Worm (Caenorhabditis elegans): ENCODE data around the gene htp-1.
"Not testable (repeated sequence)": the region's sequence is repeated elsewhere in the genome, so short reads cannot be mapped to it uniquely, and the experiment has no call there.

Gene htp-1

ce11 chrIV:5354564-5354963 lies 36.8 kb downstream of the htp-1 start:
- TF ChIP-seq nhr-76 (tag; optimal IDR thresholded peaks at IDR 0.05) (no peak), nhr-10 (tag; optimal IDR thresholded peaks at IDR 0.05) (no peak), nhr-237 (tag; optimal IDR thresholded peaks at IDR 0.05) (no peak), unc-62 (GFP tag; optimal IDR thresholded peaks at IDR 0.05 in 1 of 2) (peak in 1 of 2 experiments; percentile 96), unc-62 (tag; optimal IDR thresholded peaks at IDR 0.05) (no peak), nhr-28 (tag; optimal IDR thresholded peaks at IDR 0.05) (no peak), spr-3 (GFP tag; optimal IDR thresholded peaks at IDR 0.05) (no peak)

- TF ChIP-seq mep-1 (tag; optimal IDR thresholded peaks at IDR 0.05): no peak
- TF ChIP-seq php-3 (GFP tag; IDR thresholded peaks at IDR 0.05): no peak
- TF ChIP-seq lin-38 (GFP tag; IDR thresholded peaks at IDR 0.05): peak; percentile 87
- no peak for TF ChIP-seq fos-1 (tag; optimal IDR thresholded peaks at IDR 0.05)
- TF ChIP-seq saeg-2 (GFP tag; IDR thresholded peaks at IDR 0.05): no peak
- peak in 1 of 2 experiments; percentile 83 for TF ChIP-seq lsy-2 (tag; optimal IDR thresholded peaks at IDR 0.05)
- TF ChIP-seq hmg-1.1 (GFP tag; IDR thresholded peaks at IDR 0.05): no peak
- no peak for TF ChIP-seq nhr-25 (tag; optimal IDR thresholded peaks at IDR 0.05; ENCODE audit: borderline replicate concordance, insufficient read depth)
These were observed 37.2 kb downstream of the htp-1 start, which contains the start of gene Y4C6B.1 for ce11 chrIV:5354124-5354523. Gene Y4C6B.1 (plus strand): TSS chrIV:5354488.

- TF ChIP-seq snpc-1.2 (GFP tag; IDR thresholded peaks at IDR 0.05) (no peak), aha-1 (tag) (peak; percentile 46), vab-7 (GFP tag; IDR thresholded peaks at IDR 0.05) (no peak)
These were observed 38.0 kb downstream of the htp-1 start, which contains the start of gene Y4C6B.7 for ce11 chrIV:5353364-5353763. Gene Y4C6B.7 (minus strand): TSS chrIV:5353464.

ce11 chrIV:5350480-5351193 lies 40.7 kb downstream of the htp-1 start, which contains the start of gene gba-4:
Gene gba-4 (minus strand): TSS chrIV:5350897.
- TF ChIP-seq pqm-1 (tag; optimal IDR thresholded peaks at IDR 0.05) (peak; percentile 84), aha-1 (tag) (peak; percentile 83), nhr-28 (tag; optimal IDR thresholded peaks at IDR 0.05) (peak; percentile 35), daf-16 (tag; optimal IDR thresholded peaks at IDR 0.05) (peak; percentile 40), hlh-11 (tag; optimal IDR thresholded peaks at IDR 0.05) (peak; percentile 30), dmd-6 (GFP tag; IDR thresholded peaks at IDR 0.05) (peak; percentile 62), dve-1 (tag; optimal IDR thresholded peaks at IDR 0.05; ENCODE audit: insufficient read depth) (peak; percentile 74)
- TF ChIP-seq daf-16 (GFP tag; optimal IDR thresholded peaks at IDR 0.05): not testable (repeated sequence)

ce11 chrIV:5344168-5344567 lies 47.2 kb downstream of the htp-1 start:
- TF ChIP-seq mdt-29 (GFP tag; IDR thresholded peaks at IDR 0.05): no peak
- peak; percentile 87 for TF ChIP-seq aha-1 (tag)
- TF ChIP-seq daf-16 (GFP tag; optimal IDR thresholded peaks at IDR 0.05): peak in 1 of 2 experiments; percentile 19
- peak; percentile 55 for TF ChIP-seq daf-16 (tag; optimal IDR thresholded peaks at IDR 0.05)
- peak; percentile 54 for TF ChIP-seq hlh-30 (tag; optimal IDR thresholded peaks at IDR 0.05; ENCODE audit: insufficient read depth)
- TF ChIP-seq unc-62 (GFP tag; optimal IDR thresholded peaks at IDR 0.05 in 1 of 2): peak in 1 of 2 experiments; percentile 53
- no peak for TF ChIP-seq unc-62 (tag; optimal IDR thresholded peaks at IDR 0.05)
- peak; percentile 53; the same call in 1 of the 2 replicates for TF ChIP-seq arid-1 (GFP tag; conservative IDR thresholded peaks at IDR 0.05)
- TF ChIP-seq pha-4 (GFP tag; IDR thresholded peaks at IDR 0.05): peak; percentile 56; the same call in 1 of the 2 replicates
- TF ChIP-seq pha-4 (tag; optimal IDR thresholded peaks at IDR 0.05): no peak
- TF ChIP-seq dmd-8 (GFP tag; IDR thresholded peaks at IDR 0.05): no peak
- TF ChIP-seq snpc-1.2 (GFP tag; IDR thresholded peaks at IDR 0.05): peak; percentile 95
- TF ChIP-seq dpl-1 (GFP tag; optimal IDR thresholded peaks at IDR 0.05): no peak
- peak; percentile 64; the same call in 1 of the 2 replicates for TF ChIP-seq ceh-44 (GFP tag; IDR thresholded peaks at IDR 0.05)
- TF ChIP-seq T26A8.4 (GFP tag; IDR thresholded peaks at IDR 0.05): 0 out of 2 replicates have a peak, but pooled peaks have one; percentile 29
- TF ChIP-seq lin-38 (GFP tag; IDR thresholded peaks at IDR 0.05): peak; percentile 54
- TF ChIP-seq Y75B8A.6 (GFP tag; IDR thresholded peaks at IDR 0.05): 0 out of 2 replicates have a peak, but pooled peaks have one; percentile 48
- TF ChIP-seq nhr-6 (tag; optimal IDR thresholded peaks at IDR 0.05): peak; percentile 5
- peak; percentile 63 for TF ChIP-seq dve-1 (tag; optimal IDR thresholded peaks at IDR 0.05; ENCODE audit: insufficient read depth)
- no peak for TF ChIP-seq nhr-237 (tag; optimal IDR thresholded peaks at IDR 0.05)
- peak; percentile 57 for TF ChIP-seq dmd-6 (GFP tag; IDR thresholded peaks at IDR 0.05)
- no peak for TF ChIP-seq php-3 (GFP tag; IDR thresholded peaks at IDR 0.05)
- TF ChIP-seq nhr-102 (tag; optimal IDR thresholded peaks at IDR 0.05): peak; percentile 4

Measured in whole organism, L4 larva.